Worm (Caenorhabditis elegans): ENCODE measurements around the gene R04A9.3.

- TF ChIP-seq R02D3.7 (tag; optimal IDR thresholded peaks at IDR 0.05): no peak
- no peak for TF ChIP-seq dve-1 (tag; optimal IDR thresholded peaks at IDR 0.05; ENCODE audit: insufficient read depth)
- peak; percentile 88 for TF ChIP-seq dmd-8 (GFP tag; IDR thresholded peaks at IDR 0.05)
- no peak for TF ChIP-seq Y5F2A.4 (GFP tag; optimal IDR thresholded peaks at IDR 0.05)
- peak; percentile 72 for TF ChIP-seq fkh-10 (GFP tag; optimal IDR thresholded peaks at IDR 0.05)
Measured at ce11 chrX:410073-410572, 29.7 kb upstream of the R04A9.3 start.

All from whole organism, L4 larva.